Fruit fly (Drosophila melanogaster): Measurements from ENCODE around the gene Son.

DNA sequence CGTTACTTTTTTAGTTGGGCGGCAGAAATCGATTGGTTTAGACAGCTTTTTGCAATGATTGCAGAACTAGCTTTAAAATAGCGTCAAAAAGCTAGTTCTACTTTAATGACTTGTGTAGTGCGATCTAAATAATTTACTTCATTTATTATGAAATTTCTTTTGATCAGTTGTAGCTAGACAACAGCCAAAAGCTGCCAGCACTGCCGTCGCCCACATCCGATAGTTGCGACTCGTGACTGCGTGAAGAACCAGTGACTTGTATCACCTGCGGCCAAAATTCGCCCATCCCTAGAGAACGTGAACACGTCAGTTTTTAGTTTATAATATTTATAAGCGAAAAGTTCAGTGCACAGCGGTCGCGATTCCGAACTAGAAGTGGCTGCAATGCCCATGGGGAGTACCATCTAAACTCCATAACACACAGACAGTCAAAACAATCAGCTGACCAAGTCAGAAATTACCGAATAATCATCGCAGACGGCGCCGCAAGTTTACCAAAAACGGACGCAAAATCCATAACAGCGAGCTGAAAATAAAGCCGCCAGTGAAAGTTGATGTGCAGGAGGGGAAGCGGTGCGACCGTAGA is 8.9 kb downstream of the Son start, which contains the start of gene P58IPK:
- TF ChIP-seq CG14655 (GFP tag; optimal IDR thresholded peaks at IDR 0.05) (no peak), CG8301 (tag; optimal IDR thresholded peaks at IDR 0.05) (no peak), CG4496 (GFP tag; IDR thresholded peaks at IDR 0.05) (peak; percentile 64; the same call in 2 of the 3 replicates), CG8159 (tag; optimal IDR thresholded peaks at IDR 0.05) (no peak), Pif1B (GFP tag; optimal IDR thresholded peaks at IDR 0.05) (no peak)
